Worm (Caenorhabditis elegans): ENCODE data around the gene fib-1.

fib-1 gene

ce11 chrV:14999485-15000023 lies 2.5 kb downstream of the fib-1 start, which contains the start of gene T01C3.11:
TSS of gene T01C3.11 (plus strand) at chrV:14999535.
- TF ChIP-seq nfya-1 (tag; optimal IDR thresholded peaks at IDR 0.05) (no peak), dve-1 (tag; optimal IDR thresholded peaks at IDR 0.05) (no peak), K02D7.2 (tag; optimal IDR thresholded peaks at IDR 0.05) (no peak), ceh-18 (tag; optimal IDR thresholded peaks at IDR 0.05) (no peak), elt-2 (tag; optimal IDR thresholded peaks at IDR 0.05) (no peak), ceh-2 (tag; optimal IDR thresholded peaks at IDR 0.05) (no peak), hlh-30 (tag; optimal IDR thresholded peaks at IDR 0.05; ENCODE audit: insufficient read depth) (no peak), ceh-31 (tag; optimal IDR thresholded peaks at IDR 0.05) (no peak), pha-2 (tag; optimal IDR thresholded peaks at IDR 0.05) (no peak), ceh-22 (tag; optimal IDR thresholded peaks at IDR 0.05) (no peak), ceh-6 (GFP tag; optimal IDR thresholded peaks at IDR 0.05) (no peak), madf-2 (tag; optimal IDR thresholded peaks at IDR 0.05) (no peak), T23F11.4 (GFP tag; optimal IDR thresholded peaks at IDR 0.05) (no peak), pat-9 (tag; optimal IDR thresholded peaks at IDR 0.05) (no peak), dmd-4 (tag; optimal IDR thresholded peaks at IDR 0.05; ENCODE audit: borderline replicate concordance) (no peak), ceh-24 (tag; optimal IDR thresholded peaks at IDR 0.05) (no peak), tbx-7 (tag; optimal IDR thresholded peaks at IDR 0.05) (no peak), hlh-8 (tag; optimal IDR thresholded peaks at IDR 0.05) (no peak), ets-4 (tag; optimal IDR thresholded peaks at IDR 0.05) (no peak), sox-4 (tag; optimal IDR thresholded peaks at IDR 0.05) (no peak)

DNA sequence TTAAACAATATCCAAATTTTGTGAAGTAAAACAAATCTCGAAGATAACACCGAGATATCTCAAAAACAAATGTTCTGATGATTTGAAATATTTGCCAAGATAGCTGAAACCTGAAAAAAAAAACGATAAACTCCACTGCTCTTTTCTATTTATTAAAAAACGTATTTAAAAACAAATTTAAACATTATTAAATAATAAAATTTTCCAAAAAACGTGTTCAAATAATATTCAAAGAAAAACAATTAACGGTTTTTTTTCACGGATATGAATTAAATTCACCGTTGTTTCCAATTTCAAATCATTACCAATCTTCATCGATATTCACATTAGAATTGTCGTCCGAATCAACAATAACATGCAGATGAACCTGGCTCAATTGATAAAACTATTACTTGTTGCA lies 5.8 kb downstream of the fib-1 start, which contains the start of gene irld-14:
Gene irld-14 (plus strand): TSS at position 301 of the 400 bp plus-strand sequence.
- TF ChIP-seq unc-42 (tag; optimal IDR thresholded peaks at IDR 0.05), result no peak
- no peak for TF ChIP-seq hlh-30 (tag; optimal IDR thresholded peaks at IDR 0.05; ENCODE audit: insufficient read depth)
- no peak for TF ChIP-seq zip-5 (tag; optimal IDR thresholded peaks at IDR 0.05)
- no peak for TF ChIP-seq hlh-15 (tag; optimal IDR thresholded peaks at IDR 0.05)
- TF ChIP-seq Y22D7AL.16 (tag; optimal IDR thresholded peaks at IDR 0.05), result no peak
- TF ChIP-seq fkh-6 (tag; optimal IDR thresholded peaks at IDR 0.05), result no peak
- no peak for TF ChIP-seq npax-4 (tag; optimal IDR thresholded peaks at IDR 0.05)
- TF ChIP-seq F13H6.1 (tag; optimal IDR thresholded peaks at IDR 0.05), result no peak
- TF ChIP-seq ceh-14 (tag; optimal IDR thresholded peaks at IDR 0.05), result no peak
- no peak for TF ChIP-seq lim-6 (tag; optimal IDR thresholded peaks at IDR 0.05)
- no peak for TF ChIP-seq unc-3 (GFP tag; conservative IDR thresholded peaks at IDR 0.05)
- TF ChIP-seq unc-3 (tag; optimal IDR thresholded peaks at IDR 0.05), result no peak

- TF ChIP-seq C38D4.7 (GFP tag; optimal IDR thresholded peaks at IDR 0.05) (no peak), dve-1 (tag; optimal IDR thresholded peaks at IDR 0.05) (no peak), hlh-6 (tag; optimal IDR thresholded peaks at IDR 0.05) (no peak), ceh-31 (tag; optimal IDR thresholded peaks at IDR 0.05) (no peak), ceh-24 (tag; optimal IDR thresholded peaks at IDR 0.05) (no peak), ceh-6 (GFP tag; optimal IDR thresholded peaks at IDR 0.05) (no peak), ceh-2 (tag; optimal IDR thresholded peaks at IDR 0.05) (no peak), lim-6 (tag; optimal IDR thresholded peaks at IDR 0.05) (no peak), hlh-8 (tag; optimal IDR thresholded peaks at IDR 0.05) (no peak), ama-1 (optimal IDR thresholded peaks at IDR 0.05) (no peak), pat-9 (tag; optimal IDR thresholded peaks at IDR 0.05) (no peak), fax-1 (tag; optimal IDR thresholded peaks at IDR 0.05) (no peak), ceh-18 (tag; optimal IDR thresholded peaks at IDR 0.05) (no peak), fkh-10 (GFP tag; optimal IDR thresholded peaks at IDR 0.05) (no peak)
Observed at ce11 chrV:14993620-14994019, 8.4 kb downstream of the fib-1 start, which contains the start of gene fil-1. TSS of gene fil-1 (plus strand) at chrV:14993838.

- TF ChIP-seq unc-86 (tag; optimal IDR thresholded peaks at IDR 0.05) (no peak), eyg-1 (tag; optimal IDR thresholded peaks at IDR 0.05) (no peak), hlh-6 (tag; optimal IDR thresholded peaks at IDR 0.05) (no peak), rnt-1 (tag; optimal IDR thresholded peaks at IDR 0.05) (no peak)
Observed at ce11 chrV:14992627-14993117, 9.4 kb downstream of the fib-1 start, which contains the start of gene T01C3.3. TSS of gene T01C3.3 (minus strand) at chrV:14992677.

All from whole organism, late embryonic.